Fruit fly (Drosophila melanogaster): ENCODE measurements around the gene CG15531.
A peak's percentile ranks its signal among the peaks of the same experiment; 100 is the strongest.

CG15531 gene

DNA sequence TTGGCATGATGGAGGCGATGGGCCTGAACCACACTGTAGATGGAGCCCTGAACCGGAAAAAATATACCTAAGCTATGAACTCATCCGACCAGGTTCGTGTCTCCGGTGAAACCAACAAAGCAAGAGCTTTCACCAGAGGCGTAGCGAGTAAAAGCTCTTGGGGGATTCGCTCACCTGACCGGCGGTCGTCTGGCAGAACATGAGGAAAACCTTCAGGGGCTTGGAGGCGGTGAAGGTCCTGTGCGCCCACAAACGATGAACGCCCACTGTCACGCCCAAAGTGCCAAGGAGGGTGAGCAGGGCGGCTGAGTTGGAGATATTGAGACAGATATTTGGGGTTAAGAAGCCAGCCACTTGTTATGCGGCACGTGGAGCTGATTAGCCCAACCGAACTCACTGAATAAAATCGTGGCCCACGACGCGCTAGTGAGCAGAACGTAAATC lies 400 bp downstream of the CG15531 start (continued):
- TF ChIP-seq CG1603 (tag; optimal IDR thresholded peaks at IDR 0.05) (peak; percentile 37), onecut (GFP tag; IDR thresholded peaks at IDR 0.05) (no peak), Nf-YC (tag; optimal IDR thresholded peaks at IDR 0.05) (peak; percentile 53), ci (GFP tag; IDR thresholded peaks at IDR 0.05) (peak; percentile 55; the same call in 1 of the 3 replicates), Meics (GFP tag; optimal IDR thresholded peaks at IDR 0.05) (peak; percentile 62), CG17385 (GFP tag; optimal IDR thresholded peaks at IDR 0.05) (no peak), NC2α (GFP tag; optimal IDR thresholded peaks at IDR 0.05) (no peak), CG8924 (tag; optimal IDR thresholded peaks at IDR 0.05) (no peak), Abd-B (GFP tag; optimal IDR thresholded peaks at IDR 0.05) (no peak), Jarid2 (GFP tag; optimal IDR thresholded peaks at IDR 0.05) (peak; percentile 45), CG14441 (GFP tag; IDR thresholded peaks at IDR 0.05) (peak; percentile 46; the same call in 1 of the 2 replicates), yki (optimal IDR thresholded peaks at IDR 0.05) (no peak), CG12744 (GFP tag; optimal IDR thresholded peaks at IDR 0.05) (peak; percentile 2), Antp (GFP tag; optimal IDR thresholded peaks at IDR 0.05) (peak; percentile 47), MBD-R2 (GFP tag; IDR thresholded peaks at IDR 0.05) (peak; percentile 66), nom (GFP tag; optimal IDR thresholded peaks at IDR 0.05) (no peak), dimm (GFP tag; IDR thresholded peaks at IDR 0.05) (no peak), gsb-n (tag; optimal IDR thresholded peaks at IDR 0.05) (no peak), CG2875 (GFP tag; optimal IDR thresholded peaks at IDR 0.05) (no peak), kay (GFP tag; optimal IDR thresholded peaks at IDR 0.05) (no peak), pros (GFP tag; optimal IDR thresholded peaks at IDR 0.05) (no peak), chinmo (GFP tag; IDR thresholded peaks at IDR 0.05; ENCODE audit: partially characterized antibody) (peak; percentile 31; the same call in 1 of the 4 replicates), btn (GFP tag; optimal IDR thresholded peaks at IDR 0.05) (no peak), phol (tag; optimal IDR thresholded peaks at IDR 0.05) (peak; percentile 10), CG1602 (GFP tag; optimal IDR thresholded peaks at IDR 0.05) (no peak), mam (GFP tag; optimal IDR thresholded peaks at IDR 0.05) (no peak), CG31441 (GFP tag; IDR thresholded peaks at IDR 0.05) (no peak), Hand (GFP tag; optimal IDR thresholded peaks at IDR 0.05) (no peak)

DNA sequence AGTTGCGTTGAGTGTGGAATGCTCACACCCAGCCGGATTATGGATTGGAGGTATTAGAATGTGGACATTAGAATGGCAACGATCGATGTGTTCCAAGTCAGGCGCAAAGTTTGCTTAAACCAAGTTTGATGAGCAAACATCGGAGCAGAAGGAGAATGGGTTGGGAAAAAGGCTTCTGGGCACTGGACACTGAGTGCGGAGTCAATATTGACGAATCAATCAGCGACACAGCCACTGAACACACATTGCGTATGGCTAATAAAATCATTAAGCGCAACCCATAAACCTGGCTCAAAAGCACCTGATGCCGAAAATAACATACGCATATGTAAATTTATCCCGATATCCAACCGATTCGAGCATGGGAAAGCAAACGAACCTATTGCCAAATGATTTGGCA lies 2.2 kb downstream of the CG15531 start:
- peak; percentile 42 for TF ChIP-seq wek (GFP tag; optimal IDR thresholded peaks at IDR 0.05)
- TF ChIP-seq mirr (GFP tag; optimal IDR thresholded peaks at IDR 0.05), result peak; percentile 25
- TF ChIP-seq sob (GFP tag; IDR thresholded peaks at IDR 0.05), result peak; percentile 35; the same call in 1 of the 2 replicates
- TF ChIP-seq sens (GFP tag), result peak; percentile 55
- TF ChIP-seq Doc3 (GFP tag; IDR thresholded peaks at IDR 0.05; ENCODE audit: partially characterized antibody), result no peak
- 0 out of 3 replicates have a peak, but pooled peaks have one; percentile 22 for TF ChIP-seq otp (GFP tag; IDR thresholded peaks at IDR 0.05)
- no peak for TF ChIP-seq E2f2 (GFP tag; IDR thresholded peaks at IDR 0.05)
- no peak for TF ChIP-seq emc (GFP tag; optimal IDR thresholded peaks at IDR 0.05)
- no peak for TF ChIP-seq CG7271 (tag; optimal IDR thresholded peaks at IDR 0.05)
- TF ChIP-seq ci (GFP tag; IDR thresholded peaks at IDR 0.05), result peak; percentile 48; the same call in 2 of the 3 replicates
- peak; percentile 82 for TF ChIP-seq Med (GFP tag)
- TF ChIP-seq CG17612 (GFP tag; IDR thresholded peaks at IDR 0.05), result 0 out of 2 replicates have a peak, but pooled peaks have one; percentile 24
- TF ChIP-seq ato (GFP tag; IDR thresholded peaks at IDR 0.05; ENCODE audit: partially characterized antibody), result no peak
- TF ChIP-seq ATbp (GFP tag; optimal IDR thresholded peaks at IDR 0.05), result peak; percentile 38
- no peak for TF ChIP-seq pho (GFP tag; optimal IDR thresholded peaks at IDR 0.05)
- TF ChIP-seq Hr3 (GFP tag; optimal IDR thresholded peaks at IDR 0.05), result no peak
- TF ChIP-seq CG12071 (GFP tag; optimal IDR thresholded peaks at IDR 0.05), result peak; percentile 36
- TF ChIP-seq Opbp (GFP tag; IDR thresholded peaks at IDR 0.05; ENCODE audit: partially characterized antibody), result no peak
- TF ChIP-seq scrt (GFP tag; optimal IDR thresholded peaks at IDR 0.05), result no peak
- TF ChIP-seq nerfin-1 (tag; optimal IDR thresholded peaks at IDR 0.05), result no peak
- no peak for TF ChIP-seq chn (GFP tag; optimal IDR thresholded peaks at IDR 0.05)
- TF ChIP-seq CG3407 (GFP tag; optimal IDR thresholded peaks at IDR 0.05), result no peak
- no peak for TF ChIP-seq h (optimal IDR thresholded peaks at IDR 0.05)
- peak; percentile 1 for TF ChIP-seq CG15514 (GFP tag; optimal IDR thresholded peaks at IDR 0.05)
- TF ChIP-seq stc (GFP tag; IDR thresholded peaks at IDR 0.05), result peak; percentile 22; the same call in 1 of the 2 replicates

All from whole organism, embryonic.